Fruit fly (Drosophila melanogaster) whole organism, pupa: ENCODE measurements around the gene CG8001.

Experiments used
- CG10348 ChIP-seq: fragments of 200-800 bp; sonication (Bioruptor generic); IDR thresholded peaks from 2 replicates; pipeline ENCODE4 v1.3.6; 2022; ENCODE audit warnings: missing biosample characterization, missing genetic modification characterization
- CG14655 ChIP-seq: fragments of 200-800 bp; sonication (Bioruptor generic); optimal IDR thresholded peaks from 3 replicates; lab custom pipeline; 2017; ENCODE audit warnings: mild to moderate bottlenecking, missing biosample characterization, missing genetic modification reagents, missing genetic modification characterization
- CG34367 ChIP-seq: fragments of 200-800 bp; sonication (Bioruptor generic); optimal IDR thresholded peaks from 2 replicates; lab custom pipeline; 2018; ENCODE audit warnings: missing biosample characterization, mild to moderate bottlenecking, missing genetic modification characterization
- CG8159 ChIP-seq: fragments of 200-800 bp; sonication (Bioruptor generic); optimal IDR thresholded peaks from 3 replicates; lab custom pipeline; 2018; ENCODE audit warnings: missing biosample characterization, mild to moderate bottlenecking, missing genetic modification characterization, moderate library complexity
- CG9948 ChIP-seq: fragments of 200-800 bp; sonication (Bioruptor generic); optimal IDR thresholded peaks from 2 replicates; lab custom pipeline; 2018; ENCODE audit warnings: missing biosample characterization, mild to moderate bottlenecking, missing genetic modification characterization, moderate library complexity
- EcR ChIP-seq: fragments of 200-800 bp; sonication (Bioruptor generic); optimal IDR thresholded peaks from 3 replicates; lab custom pipeline; 2019; ENCODE audit warnings: missing biosample characterization, missing genetic modification characterization, mild to moderate bottlenecking, moderate library complexity, missing genetic modification reagents
- gl ChIP-seq: fragments of 200-800 bp; sonication (Bioruptor generic); optimal IDR thresholded peaks from 2 replicates; lab custom pipeline; 2018; ENCODE audit warnings: missing biosample characterization, mild to moderate bottlenecking, missing genetic modification characterization
- rn ChIP-seq: fragments of 200-800 bp; sonication (Bioruptor generic); IDR thresholded peaks from 2 replicates; pipeline ENCODE4 v1.3.6; 2022; ENCODE audit warnings: missing biosample characterization, missing genetic modification characterization

dm6 chr3L:1748218-1748617 lies 7.7 kb upstream of the CG8001 start:
- no peak for TF ChIP-seq EcR (GFP tag; lab: Kevin White, UChicago)
- no peak for TF ChIP-seq gl (tag; lab: Kevin White, UChicago)
- no peak for TF ChIP-seq CG14655 (GFP tag; lab: Kevin White, UChicago)
- TF ChIP-seq CG8159 (tag; lab: Kevin White, UChicago): no peak
- no peak for TF ChIP-seq CG34367
- TF ChIP-seq CG10348 (GFP tag; lab: Robert Waterston, UW): no peak
- no peak for TF ChIP-seq rn (GFP tag; lab: Robert Waterston, UW)
- no peak for TF ChIP-seq CG9948 (tag; lab: Kevin White, UChicago)
